Worm (Caenorhabditis elegans) whole organism, L1 larva: ENCODE data around the gene egg-3.

ENCODE experiments used
- aha-1 ChIP-seq: fragments of 150-350 bp; optimal IDR thresholded peaks from 2 replicates; lab custom pipeline; 2014; ENCODE audit warnings: missing biosample characterization, missing genetic modification characterization
- dpl-1 ChIP-seq, 3 experiments: fragments of 150-350 bp in 2 of 3; sonication (generic microtip) in 1 of 3; optimal IDR thresholded peaks; 2 replicates each; lab custom pipeline; 2014 to 2017; ENCODE audit warnings: missing biosample characterization in 3 of 3, missing genetic modification characterization in 3 of 3, missing genetic modification reagents in 3 of 3
- ets-5 ChIP-seq: fragments of 200-800 bp; sonication (Bioruptor generic); IDR thresholded peaks from 2 replicates; pipeline ENCODE4 v1.3.6; 2022; ENCODE audit warnings: missing genetic modification characterization, missing compliant biosample characterization
- mdl-1 ChIP-seq, 2 experiments: fragments of 150-350 bp; optimal IDR thresholded peaks; 2 replicates each; lab custom pipeline; 2014 to 2017; ENCODE audit warnings: missing biosample characterization in 2 of 2, missing genetic modification characterization in 2 of 2, inconsistent platforms in 1 of 2
- mef-2 ChIP-seq: fragments of 150-350 bp; optimal IDR thresholded peaks from 2 replicates; lab custom pipeline; 2014; ENCODE audit warnings: missing biosample characterization, missing genetic modification characterization
- nhr-11 ChIP-seq: fragments of 150-350 bp; optimal IDR thresholded peaks from 2 replicates; lab custom pipeline; 2014; ENCODE audit warnings: missing biosample characterization, missing genetic modification characterization
- nhr-28 ChIP-seq: fragments of 150-350 bp; optimal IDR thresholded peaks from 2 replicates; lab custom pipeline; 2014; ENCODE audit warnings: missing biosample characterization, missing genetic modification characterization
- nhr-76 ChIP-seq: sonication (generic microtip); optimal IDR thresholded peaks from 2 replicates; lab custom pipeline; 2017; ENCODE audit warnings: missing biosample characterization, missing genetic modification characterization
- pqm-1 ChIP-seq: sonication (generic microtip); optimal IDR thresholded peaks from 3 replicates; lab custom pipeline; 2017; ENCODE audit warnings: missing biosample characterization, missing genetic modification characterization
- skn-1 ChIP-seq: fragments of 150-350 bp; optimal IDR thresholded peaks from 2 replicates; lab custom pipeline; 2014; ENCODE audit warnings: missing biosample characterization, missing genetic modification characterization

- TF ChIP-seq nhr-11 (tag; lab: Kevin White, UChicago) (no peak), skn-1 (tag; lab: Kevin White, UChicago) (no peak), nhr-28 (tag; lab: Kevin White, UChicago) (no peak), dpl-1 (GFP tag; optimal IDR thresholded peaks at IDR 0.05; lab: Kevin White, UChicago) (no peak), pqm-1 (tag; lab: Kevin White, UChicago) (no peak), aha-1 (tag; lab: Kevin White, UChicago) (no peak), mef-2 (tag; lab: Kevin White, UChicago) (no peak), nhr-76 (tag; lab: Kevin White, UChicago) (no peak), ets-5 (GFP tag; lab: Robert Waterston, UW) (no peak), mdl-1 (tag; optimal IDR thresholded peaks at IDR 0.05; lab: Kevin White, UChicago) (no peak)
Measured at ce11 chrII:10849903-10850302, 34.3 kb downstream of the egg-3 start, which contains the start of gene M106.2.
